Fruit fly (Drosophila melanogaster) whole organism, embryonic: Measurements from ENCODE around the gene FipoQ.
A peak's percentile ranks its signal among the peaks of the same experiment; 100 is the strongest.

Source experiments
- ATbp ChIP-seq: fragments of 200-800 bp; sonication (Bioruptor generic); optimal IDR thresholded peaks from 2 replicates; lab custom pipeline; 2017; ENCODE audit warnings: missing biosample characterization, mild to moderate bottlenecking, missing genetic modification characterization, missing genetic modification reagents
- Antp ChIP-seq: fragments of 200-800 bp; sonication (Bioruptor generic); optimal IDR thresholded peaks from 3 replicates; lab custom pipeline; 2016; ENCODE audit warnings: missing biosample characterization, missing genetic modification characterization
- Bdp1 ChIP-seq: fragments of 200-800 bp; sonication (Bioruptor generic); optimal IDR thresholded peaks from 3 replicates; lab custom pipeline; 2016; ENCODE audit warnings: missing biosample characterization, missing genetic modification characterization
- CG10274 ChIP-seq: fragments of 200-800 bp; sonication (Bioruptor generic); optimal IDR thresholded peaks from 3 replicates; lab custom pipeline; 2017; ENCODE audit warnings: missing biosample characterization, mild to moderate bottlenecking, missing genetic modification characterization
- CG11560 ChIP-seq: fragments of 200-800 bp; sonication (Bioruptor generic); IDR thresholded peaks from 3 replicates; pipeline ENCODE4 v1.3.6; 2022; ENCODE audit warnings: missing biosample characterization, missing genetic modification characterization
- CG11696 ChIP-seq: fragments of 200-800 bp; sonication (Bioruptor generic); IDR thresholded peaks from 2 replicates; pipeline ENCODE4 v1.3.6; 2022; ENCODE audit warnings: missing biosample characterization, missing genetic modification characterization
- CG11723 ChIP-seq: fragments of 200-800 bp; sonication (Bioruptor generic); optimal IDR thresholded peaks from 2 replicates; lab custom pipeline; 2017; ENCODE audit warnings: missing biosample characterization, mild to moderate bottlenecking, missing genetic modification characterization
- CG14710 ChIP-seq: fragments of 200-800 bp; sonication (Bioruptor generic); optimal IDR thresholded peaks from 3 replicates; lab custom pipeline; 2019; ENCODE audit warnings: missing biosample characterization, mild to moderate bottlenecking, missing genetic modification characterization, moderate library complexity
- CG15011 ChIP-seq: fragments of 200-800 bp; sonication (Bioruptor generic); optimal IDR thresholded peaks from 3 replicates; lab custom pipeline; 2018; ENCODE audit warnings: missing biosample characterization, mild to moderate bottlenecking, missing genetic modification characterization
- CG17568 ChIP-seq: fragments of 200-800 bp; sonication (Bioruptor generic); optimal IDR thresholded peaks from 2 replicates; lab custom pipeline; 2018; ENCODE audit warnings: missing biosample characterization, mild to moderate bottlenecking, missing genetic modification characterization, moderate library complexity
- CG18262 ChIP-seq: fragments of 200-800 bp; optimal IDR thresholded peaks from 3 replicates; lab custom pipeline; 2019; ENCODE audit warnings: missing biosample characterization, mild to moderate bottlenecking, missing genetic modification characterization, moderate library complexity
- CG2120 ChIP-seq: fragments of 200-800 bp; sonication (Bioruptor generic); optimal IDR thresholded peaks from 3 replicates; lab custom pipeline; 2016; ENCODE audit warnings: missing biosample characterization, missing genetic modification characterization
- CG32532 ChIP-seq: fragments of 200-800 bp; sonication (Bioruptor generic); IDR thresholded peaks from 2 replicates; pipeline ENCODE4 v1.3.6; 2022; ENCODE audit warnings: missing biosample characterization, missing genetic modification characterization
- CG4282 ChIP-seq: fragments of 200-800 bp; sonication (Bioruptor generic); optimal IDR thresholded peaks from 2 replicates; lab custom pipeline; 2016; ENCODE audit warnings: missing biosample characterization, missing genetic modification characterization
- CG4404 ChIP-seq: fragments of 200-800 bp; sonication (Bioruptor generic); IDR thresholded peaks from 2 replicates; pipeline ENCODE4 v1.3.6; 2022; ENCODE audit warnings: missing biosample characterization, missing genetic modification characterization
- CG4617 ChIP-seq: fragments of 200-800 bp; sonication (Bioruptor generic); optimal IDR thresholded peaks from 3 replicates; lab custom pipeline; 2016; ENCODE audit warnings: missing biosample characterization, missing genetic modification characterization, borderline replicate concordance
- CG6272 ChIP-seq: fragments of 200-800 bp; sonication (Bioruptor generic); IDR thresholded peaks from 2 replicates; pipeline ENCODE4 v1.3.6; 2022; ENCODE audit warnings: missing biosample characterization, missing genetic modification characterization
- CG6791 ChIP-seq: fragments of 200-800 bp; sonication (Bioruptor generic); IDR thresholded peaks from 3 replicates; pipeline ENCODE4 v1.3.6; 2022; ENCODE audit warnings: missing biosample characterization, missing genetic modification characterization; ENCODE audit not compliant: partially characterized antibody
- CG7556 ChIP-seq: fragments of 200-800 bp; sonication (Bioruptor generic); optimal IDR thresholded peaks from 2 replicates; lab custom pipeline; 2017; ENCODE audit warnings: missing biosample characterization, mild to moderate bottlenecking, missing genetic modification characterization
- CG7839 ChIP-seq: fragments of 200-800 bp; sonication (Bioruptor generic); optimal IDR thresholded peaks from 3 replicates; lab custom pipeline; 2018; ENCODE audit warnings: missing biosample characterization, mild to moderate bottlenecking, missing genetic modification characterization, moderate library complexity
- D19A ChIP-seq: fragments of 200-800 bp; optimal IDR thresholded peaks from 3 replicates; lab custom pipeline; 2019; ENCODE audit warnings: missing biosample characterization, mild to moderate bottlenecking, missing genetic modification characterization, moderate library complexity
- Doc3 ChIP-seq: fragments of 200-800 bp; sonication (Bioruptor generic); IDR thresholded peaks from 3 replicates; pipeline ENCODE4 v1.3.6; 2022; ENCODE audit warnings: missing biosample characterization, missing genetic modification characterization; ENCODE audit not compliant: partially characterized antibody
- E2f2 ChIP-seq: fragments of 200-800 bp; sonication (Bioruptor generic); IDR thresholded peaks from 2 replicates; pipeline ENCODE4 v1.3.6; 2022; ENCODE audit warnings: missing biosample characterization, missing genetic modification characterization
- Hr3 ChIP-seq: fragments of 200-800 bp; sonication (Bioruptor generic); optimal IDR thresholded peaks from 3 replicates; lab custom pipeline; 2016; ENCODE audit warnings: missing biosample characterization, missing genetic modification characterization
- Six4 ChIP-seq: fragments of 200-800 bp; sonication (Bioruptor generic); optimal IDR thresholded peaks from 2 replicates; lab custom pipeline; 2016; ENCODE audit warnings: missing biosample characterization, missing genetic modification characterization
- Spps ChIP-seq: fragments of 200-800 bp; sonication (Bioruptor generic); optimal IDR thresholded peaks from 2 replicates; lab custom pipeline; 2018; ENCODE audit warnings: missing biosample characterization, mild to moderate bottlenecking, missing genetic modification characterization
- Sry-δ ChIP-seq: fragments of 200-800 bp; sonication (Bioruptor generic); optimal IDR thresholded peaks from 2 replicates; lab custom pipeline; 2016; ENCODE audit warnings: missing biosample characterization, missing genetic modification characterization
- TFAM ChIP-seq: fragments of 200-800 bp; sonication (Bioruptor generic); optimal IDR thresholded peaks from 2 replicates; lab custom pipeline; 2017; ENCODE audit warnings: missing biosample characterization, missing genetic modification characterization, inconsistent platforms
- Taf1 ChIP-seq: fragments of 200-800 bp; sonication (Bioruptor generic); IDR thresholded peaks from 2 replicates; pipeline ENCODE4 v1.3.6; 2022; ENCODE audit warnings: missing biosample characterization, missing genetic modification characterization
- abd-A ChIP-seq: fragments of 200-800 bp; sonication (Bioruptor generic); optimal IDR thresholded peaks from 3 replicates; lab custom pipeline; 2019; ENCODE audit warnings: missing biosample characterization, mild to moderate bottlenecking, missing genetic modification characterization, moderate library complexity
- fru ChIP-seq: fragments of >200 bp; optimal IDR thresholded peaks from 2 replicates; lab custom pipeline; 2017
- fu2 ChIP-seq: fragments of 200-800 bp; sonication (Bioruptor generic); optimal IDR thresholded peaks from 2 replicates; lab custom pipeline; 2016; ENCODE audit warnings: missing biosample characterization, missing genetic modification characterization
- gcm2 ChIP-seq: fragments of 200-800 bp; sonication (Bioruptor generic); optimal IDR thresholded peaks from 2 replicates; lab custom pipeline; 2016; ENCODE audit warnings: missing biosample characterization, missing genetic modification characterization
- hb ChIP-seq: fragments of 200-800 bp; sonication (Bioruptor generic); IDR thresholded peaks from 3 replicates; pipeline ENCODE4 v1.3.6; 2022; ENCODE audit warnings: missing biosample characterization, missing genetic modification characterization; ENCODE audit not compliant: partially characterized antibody
- hkb ChIP-seq, 2 experiments: fragments of 200-800 bp in 1 of 2; fragments of >200 bp in 1 of 2; sonication (Bioruptor generic) in 1 of 2; IDR thresholded peaks in 1 of 2; optimal IDR thresholded peaks in 1 of 2; 2 replicates each; pipeline versions ENCODE4 v1.3.6 to Lab custom; 2017 to 2022; ENCODE audit warnings: missing biosample characterization in 1 of 2, missing genetic modification characterization in 1 of 2
- knrl ChIP-seq: fragments of 200-800 bp; sonication (Bioruptor generic); IDR thresholded peaks from 3 replicates; pipeline ENCODE4 v1.3.6; 2022; ENCODE audit warnings: missing biosample characterization, missing genetic modification characterization; ENCODE audit not compliant: partially characterized antibody
- lov ChIP-seq, 2 experiments: fragments of 200-800 bp in 1 of 2; fragments of >200 bp in 1 of 2; sonication (Bioruptor generic) in 1 of 2; IDR thresholded peaks in 1 of 2; optimal IDR thresholded peaks in 1 of 2; 2 replicates in 1 of 2; 3 replicates in 1 of 2; pipeline versions ENCODE4 v1.3.6 to Lab custom; 2017 to 2022; ENCODE audit warnings: missing biosample characterization in 1 of 2, missing genetic modification characterization in 1 of 2
- maf-S ChIP-seq: fragments of 200-800 bp; sonication (Bioruptor generic); optimal IDR thresholded peaks from 2 replicates; lab custom pipeline; 2016; ENCODE audit warnings: missing biosample characterization, missing genetic modification characterization
- pan ChIP-seq, 4 experiments: fragments of >200 bp in 3 of 4; fragments of 200-800 bp in 1 of 4; sonication (Bioruptor generic) in 1 of 4; optimal IDR thresholded peaks in 3 of 4; IDR thresholded peaks in 1 of 4; 2 replicates each; pipeline versions ENCODE4 v1.3.6 to Lab custom; 2017 to 2022; ENCODE audit warnings: missing biosample characterization in 2 of 4, missing genetic modification characterization in 2 of 4, mixed read lengths in 1 of 4
- pb ChIP-seq: fragments of 200-800 bp; sonication (Bioruptor generic); optimal IDR thresholded peaks from 3 replicates; lab custom pipeline; 2016; ENCODE audit warnings: missing biosample characterization, missing genetic modification characterization
- psq ChIP-seq: fragments of 200-800 bp; sonication (Bioruptor generic); optimal IDR thresholded peaks from 2 replicates; lab custom pipeline; 2017; ENCODE audit warnings: missing biosample characterization, missing genetic modification characterization
- sens-2 ChIP-seq: fragments of 200-800 bp; sonication (Bioruptor generic); IDR thresholded peaks from 2 replicates; pipeline ENCODE4 v1.3.6; 2022; ENCODE audit warnings: missing biosample characterization, missing genetic modification characterization
- shn ChIP-seq: fragments of 200-800 bp; sonication (Bioruptor generic); optimal IDR thresholded peaks from 3 replicates; lab custom pipeline; 2016; ENCODE audit warnings: missing biosample characterization, missing genetic modification characterization
- tin ChIP-seq: fragments of 200-800 bp; sonication (Bioruptor generic); optimal IDR thresholded peaks from 3 replicates; lab custom pipeline; 2016; ENCODE audit warnings: missing biosample characterization, missing genetic modification characterization
- tll ChIP-seq, 2 experiments: fragments of 200-800 bp in 1 of 2; fragments of >200 bp in 1 of 2; sonication (Bioruptor generic) in 1 of 2; optimal IDR thresholded peaks; 2 replicates each; lab custom pipeline; 2017 to 2019; ENCODE audit warnings: missing biosample characterization in 2 of 2, missing genetic modification characterization in 2 of 2, mild to moderate bottlenecking in 1 of 2, moderate library complexity in 1 of 2
- tup ChIP-seq: fragments of 200-800 bp; sonication (Bioruptor generic); optimal IDR thresholded peaks from 2 replicates; lab custom pipeline; 2016; ENCODE audit warnings: missing biosample characterization, mild to moderate bottlenecking, missing genetic modification characterization, moderate library complexity
- tx ChIP-seq: fragments of 200-800 bp; sonication (Bioruptor generic); optimal IDR thresholded peaks from 2 replicates; lab custom pipeline; 2016; ENCODE audit warnings: missing biosample characterization, missing genetic modification characterization
- wdn ChIP-seq: fragments of 200-800 bp; sonication (Bioruptor generic); IDR thresholded peaks from 2 replicates; pipeline ENCODE4 v1.3.6; 2022; ENCODE audit warnings: missing biosample characterization, missing genetic modification characterization

FipoQ gene

DNA sequence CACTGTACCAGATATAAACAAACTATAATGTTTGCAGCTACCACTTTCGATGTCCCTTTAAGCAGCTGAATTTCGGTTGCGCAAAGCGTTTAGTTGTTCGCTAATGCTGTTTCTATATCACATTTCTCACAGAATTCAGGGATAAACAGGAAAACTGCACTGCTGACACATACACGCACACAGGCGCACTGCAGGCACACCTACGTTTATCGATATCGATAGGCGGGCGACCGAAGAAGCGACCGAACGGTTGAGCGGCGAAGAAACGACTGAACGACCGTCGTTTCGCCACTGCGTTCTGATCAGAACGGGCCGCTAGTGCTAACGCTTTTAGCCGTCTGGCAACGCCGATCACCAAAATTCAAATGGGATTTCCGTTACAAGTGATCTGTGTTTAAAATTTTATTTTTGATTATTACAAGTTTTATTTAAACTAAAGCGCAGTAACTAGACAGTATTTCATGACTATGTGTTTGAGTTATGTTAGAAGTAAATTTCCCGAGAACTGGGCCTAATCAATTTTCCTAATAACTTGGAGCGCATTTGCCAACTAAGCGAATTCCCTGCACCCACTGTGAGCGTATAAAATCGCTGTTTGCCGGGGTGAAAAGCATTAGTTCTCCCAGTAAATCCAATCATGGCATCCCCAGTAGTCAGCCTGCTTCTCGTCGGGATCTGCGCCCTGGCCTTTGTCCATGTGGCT, 1.2 kb upstream of the FipoQ start, which contains the start of the genes CG2310 and Diedel (continued):
- no peak for TF ChIP-seq tup (GFP tag; lab: Kevin White, UChicago)
- no peak for TF ChIP-seq ATbp (GFP tag; lab: Kevin White, UChicago)
- no peak for TF ChIP-seq gcm2 (GFP tag; lab: Kevin White, UChicago)
- no peak for TF ChIP-seq CG17568 (GFP tag; lab: Kevin White, UChicago)
- no peak for TF ChIP-seq pb (GFP tag; lab: Kevin White, UChicago)
- no peak for TF ChIP-seq Spps (tag; lab: Kevin White, UChicago)
- TF ChIP-seq CG11696 (GFP tag; lab: Robert Waterston, UW): no peak
- 0 out of 2 replicates have a peak, but pooled peaks have one; percentile 34 for TF ChIP-seq wdn (GFP tag; lab: Robert Waterston, UW)
- no peak for TF ChIP-seq D19A (tag; lab: Kevin White, UChicago)
- TF ChIP-seq Antp (GFP tag; lab: Kevin White, UChicago): no peak
- TF ChIP-seq Sry-δ: peak; percentile 47
- TF ChIP-seq CG6791: peak; percentile 69; the same call in 2 of the 3 replicates
- TF ChIP-seq Taf1 (GFP tag; lab: Robert Waterston, UW): no peak
- TF ChIP-seq Doc3 (GFP tag; lab: Robert Waterston, UW): no peak
- TF ChIP-seq CG18262 (tag; lab: Kevin White, UChicago): no peak
- TF ChIP-seq CG7839: no peak
- TF ChIP-seq CG32532 (GFP tag; lab: Robert Waterston, UW): 0 out of 2 replicates have a peak, but pooled peaks have one; percentile 34
- TF ChIP-seq Six4 (GFP tag; lab: Kevin White, UChicago): no peak
- no peak for TF ChIP-seq CG7556 (GFP tag; lab: Kevin White, UChicago)
- no peak for TF ChIP-seq maf-S
- TF ChIP-seq CG14710: peak; percentile 67
- no peak for TF ChIP-seq CG11560 (tag; lab: Robert Waterston, UW)
- TF ChIP-seq CG15011 (GFP tag; lab: Kevin White, UChicago): no peak
- TF ChIP-seq Bdp1 (GFP tag; lab: Kevin White, UChicago): no peak
- no peak for TF ChIP-seq Hr3
- no peak for TF ChIP-seq CG4282 (GFP tag; lab: Kevin White, UChicago)
- peak; percentile 67; the same call in 1 of the 3 replicates for TF ChIP-seq hb
- no peak for TF ChIP-seq pan (optimal IDR thresholded peaks at IDR 0.05; lab: Kevin White, UChicago)
- no peak for TF ChIP-seq pan (GFP tag; optimal IDR thresholded peaks at IDR 0.05 in 1 of 2, IDR thresholded peaks at IDR 0.05 in 1 of 2)
- TF ChIP-seq lov (optimal IDR thresholded peaks at IDR 0.05; lab: Kevin White, UChicago): no peak
- no peak for TF ChIP-seq lov (GFP tag; IDR thresholded peaks at IDR 0.05; lab: Robert Waterston, UW)
- no peak for TF ChIP-seq tll (GFP tag; optimal IDR thresholded peaks at IDR 0.05; lab: Kevin White, UChicago)
- TF ChIP-seq CG2120: no peak
- no peak for TF ChIP-seq hkb (optimal IDR thresholded peaks at IDR 0.05; lab: Kevin White, UChicago)
- TF ChIP-seq hkb (GFP tag; IDR thresholded peaks at IDR 0.05; lab: Robert Waterston, UW): peak; percentile 51
- no peak for TF ChIP-seq CG10274 (GFP tag; lab: Kevin White, UChicago)
- TF ChIP-seq shn (GFP tag; lab: Kevin White, UChicago): peak; percentile 26
- peak; percentile 2 for TF ChIP-seq CG4617 (GFP tag; lab: Kevin White, UChicago)
- 0 out of 2 replicates have a peak, but pooled peaks have one; percentile 25 for TF ChIP-seq CG6272 (GFP tag; lab: Robert Waterston, UW)
- TF ChIP-seq fru (lab: Kevin White, UChicago): no peak
- TF ChIP-seq tin (GFP tag; lab: Kevin White, UChicago): no peak
- no peak for TF ChIP-seq CG4404 (GFP tag; lab: Robert Waterston, UW)
- no peak for TF ChIP-seq TFAM
- TF ChIP-seq fu2 (GFP tag; lab: Kevin White, UChicago): no peak
- TF ChIP-seq knrl (GFP tag; lab: Robert Waterston, UW): peak; percentile 51; the same call in 2 of the 3 replicates
- no peak for TF ChIP-seq abd-A (tag; lab: Kevin White, UChicago)
- no peak for TF ChIP-seq sens-2
- peak; percentile 73 for TF ChIP-seq E2f2 (GFP tag; lab: Robert Waterston, UW)
- no peak for TF ChIP-seq psq (GFP tag; lab: Kevin White, UChicago)
- TF ChIP-seq CG11723: no peak
- no peak for TF ChIP-seq tx
